Fruit fly (Drosophila melanogaster) whole organism, wandering third instar larva: ENCODE measurements around the gene LanB1.
A peak's percentile ranks its signal among the peaks of the same experiment; 100 is the strongest.

ENCODE experiments used
- Abd-B ChIP-seq: fragments of >200 bp; optimal IDR thresholded peaks from 2 replicates; lab custom pipeline; 2017; ENCODE audit warnings: missing biosample characterization, missing genetic modification characterization
- CG32264 ChIP-seq: fragments of 200-800 bp; sonication (Bioruptor generic); optimal IDR thresholded peaks from 2 replicates; lab custom pipeline; 2016; ENCODE audit warnings: missing biosample characterization, missing genetic modification characterization
- CG9705 ChIP-seq: fragments of 200-800 bp; sonication (Bioruptor generic); optimal IDR thresholded peaks from 2 replicates; lab custom pipeline; 2018; ENCODE audit warnings: missing biosample characterization, mild to moderate bottlenecking, missing genetic modification characterization
- CrebA ChIP-seq: fragments of 200-800 bp; sonication (Bioruptor generic); optimal IDR thresholded peaks from 2 replicates; lab custom pipeline; 2016; ENCODE audit warnings: missing biosample characterization, mild to moderate bottlenecking, missing genetic modification characterization, borderline replicate concordance
- Dfd ChIP-seq: fragments of >200 bp; optimal IDR thresholded peaks from 2 replicates; lab custom pipeline; 2017; ENCODE audit warnings: missing biosample characterization, missing genetic modification characterization
- Dif ChIP-seq: fragments of 200-275, 200-300 bp; sonication (Bioruptor generic); optimal IDR thresholded peaks from 2 replicates; lab custom pipeline; 2018; ENCODE audit warnings: missing biosample characterization, missing genetic modification characterization; ENCODE audit not compliant: partially characterized antibody
- GATAd ChIP-seq: sonication (Bioruptor generic); optimal IDR thresholded peaks from 2 replicates; lab custom pipeline; 2016; ENCODE audit warnings: missing biosample characterization, missing genetic modification characterization
- HLH106 ChIP-seq: fragments of 200-800 bp; optimal IDR thresholded peaks from 3 replicates; lab custom pipeline; 2019; ENCODE audit warnings: missing biosample characterization, mild to moderate bottlenecking, missing genetic modification characterization, moderate library complexity
- Hnf4 ChIP-seq: fragments of 200-800 bp; sonication (Bioruptor generic); optimal IDR thresholded peaks from 2 replicates; lab custom pipeline; 2016; ENCODE audit warnings: missing biosample characterization, mild to moderate bottlenecking, missing genetic modification characterization
- Hr78 ChIP-seq: fragments of >200 bp; optimal IDR thresholded peaks from 2 replicates; lab custom pipeline; 2017; ENCODE audit warnings: missing biosample characterization, missing genetic modification characterization
- Hr83 ChIP-seq: fragments of 200-300 bp; sonication (Bioruptor generic); optimal IDR thresholded peaks from 2 replicates; lab custom pipeline; 2016; ENCODE audit warnings: missing biosample characterization, mild to moderate bottlenecking, missing genetic modification characterization, moderate library complexity; ENCODE audit not compliant: poor library complexity, severe bottlenecking
- Jra ChIP-seq: sonication (Bioruptor generic); optimal IDR thresholded peaks from 2 replicates; lab custom pipeline; 2016; ENCODE audit warnings: missing biosample characterization, missing genetic modification characterization
- Mio ChIP-seq: sonication (Bioruptor generic); optimal IDR thresholded peaks from 2 replicates; lab custom pipeline; 2016; ENCODE audit warnings: missing biosample characterization, missing genetic modification characterization
- Myc ChIP-seq: fragments of >200 bp; optimal IDR thresholded peaks from 2 replicates; lab custom pipeline; 2017
- N ChIP-seq: fragments of >200 bp; optimal IDR thresholded peaks from 2 replicates; lab custom pipeline; 2018; ENCODE audit warnings: missing biosample characterization, missing external identifiers, missing genetic modification characterization
- OdsH ChIP-seq: fragments of 200-800 bp; sonication (Bioruptor generic); optimal IDR thresholded peaks from 2 replicates; lab custom pipeline; 2016; ENCODE audit warnings: missing biosample characterization, mild to moderate bottlenecking, missing genetic modification characterization
- Rel ChIP-seq, 2 experiments: fragments of 200-800 bp; sonication (Bioruptor generic) in 1 of 2; optimal IDR thresholded peaks; 2 replicates in 1 of 2; 3 replicates in 1 of 2; lab custom pipeline; 2016 to 2019; ENCODE audit warnings: mild to moderate bottlenecking in 2 of 2, missing biosample characterization in 2 of 2, missing genetic modification characterization in 2 of 2, moderate library complexity in 1 of 2
- Sp1 ChIP-seq: fragments of 200-800 bp; sonication (Bioruptor generic); optimal IDR thresholded peaks from 3 replicates; lab custom pipeline; 2019; ENCODE audit warnings: missing biosample characterization, mild to moderate bottlenecking, missing genetic modification characterization, moderate library complexity
- Vsx2 ChIP-seq: fragments of 200-300, 225-300 bp; sonication (Bioruptor generic); optimal IDR thresholded peaks from 2 replicates; lab custom pipeline; 2018; ENCODE audit warnings: missing biosample characterization, missing genetic modification characterization; ENCODE audit not compliant: partially characterized antibody
- br ChIP-seq: fragments of 200-800 bp; sonication (Bioruptor generic); optimal IDR thresholded peaks from 2 replicates; lab custom pipeline; 2016; ENCODE audit warnings: missing biosample characterization, missing genetic modification characterization
- brk ChIP-seq: fragments of 200-800 bp; sonication (Bioruptor generic); optimal IDR thresholded peaks from 2 replicates; lab custom pipeline; 2016; ENCODE audit warnings: missing biosample characterization, mild to moderate bottlenecking, missing genetic modification characterization
- dl ChIP-seq, 2 experiments: fragments of 175-275, 200-275 bp in 1 of 2; fragments of 200-275 bp in 1 of 2; sonication (Bioruptor generic); optimal IDR thresholded peaks; lab custom pipeline; 2018; ENCODE audit warnings: mild to moderate bottlenecking in 2 of 2, missing biosample characterization in 2 of 2, missing genetic modification characterization in 2 of 2, moderate library complexity in 2 of 2; ENCODE audit not compliant: partially characterized antibody in 2 of 2, insufficient read depth in 1 of 2
- dmrt93B ChIP-seq: fragments of 200-800 bp; sonication (Bioruptor generic); optimal IDR thresholded peaks from 2 replicates; lab custom pipeline; 2018; ENCODE audit warnings: missing biosample characterization, mild to moderate bottlenecking, missing genetic modification characterization
- dsf ChIP-seq: sonication (Bioruptor generic); optimal IDR thresholded peaks from 2 replicates; lab custom pipeline; 2016; ENCODE audit warnings: missing biosample characterization, missing genetic modification characterization, borderline replicate concordance
- ey ChIP-seq: fragments of 200-800 bp; sonication (Bioruptor generic); optimal IDR thresholded peaks from 2 replicates; lab custom pipeline; 2016; ENCODE audit warnings: missing biosample characterization, missing genetic modification characterization
- foxo ChIP-seq, 2 experiments: fragments of 200-800 bp; sonication (Bioruptor generic); optimal IDR thresholded peaks; 2 replicates in 1 of 2; 3 replicates in 1 of 2; lab custom pipeline; 2016 to 2017; ENCODE audit warnings: missing biosample characterization in 2 of 2, missing genetic modification characterization in 2 of 2
- fru ChIP-seq: fragments of 200-800 bp; sonication (Bioruptor generic); optimal IDR thresholded peaks from 3 replicates; lab custom pipeline; 2016; ENCODE audit warnings: missing biosample characterization, mild to moderate bottlenecking, missing genetic modification characterization
- h ChIP-seq: fragments of 200-800 bp; sonication (Bioruptor generic); optimal IDR thresholded peaks from 3 replicates; lab custom pipeline; 2016; ENCODE audit warnings: missing biosample characterization, mild to moderate bottlenecking, missing genetic modification characterization
- jim ChIP-seq: fragments of 175-275, 200-325 bp; sonication (Bioruptor generic); optimal IDR thresholded peaks from 2 replicates; lab custom pipeline; 2016; ENCODE audit warnings: missing biosample characterization, mild to moderate bottlenecking, missing genetic modification characterization
- lola ChIP-seq: fragments of >200 bp; optimal IDR thresholded peaks from 2 replicates; lab custom pipeline; 2017; ENCODE audit warnings: missing biosample characterization, missing genetic modification characterization
- pan ChIP-seq: fragments of >200 bp; optimal IDR thresholded peaks from 2 replicates; lab custom pipeline; 2017
- psq ChIP-seq: fragments of 200-800 bp; sonication (Bioruptor generic); optimal IDR thresholded peaks from 3 replicates; lab custom pipeline; 2017; ENCODE audit warnings: missing biosample characterization, mild to moderate bottlenecking, missing genetic modification characterization, moderate library complexity
- rgr ChIP-seq: fragments of 200-800 bp; sonication (Bioruptor generic); optimal IDR thresholded peaks from 3 replicates; lab custom pipeline; 2016; ENCODE audit warnings: missing biosample characterization, mild to moderate bottlenecking, missing genetic modification characterization
- sage ChIP-seq: fragments of 200-800 bp; sonication (Bioruptor generic); optimal IDR thresholded peaks from 2 replicates; lab custom pipeline; 2016; ENCODE audit warnings: missing biosample characterization, mild to moderate bottlenecking, missing genetic modification characterization
- sv ChIP-seq: fragments of 200-800 bp; sonication (Bioruptor generic); optimal IDR thresholded peaks from 3 replicates; lab custom pipeline; 2016; ENCODE audit warnings: missing biosample characterization, missing genetic modification characterization
- tai ChIP-seq: sonication (Bioruptor generic); optimal IDR thresholded peaks from 2 replicates; lab custom pipeline; 2016; ENCODE audit warnings: missing biosample characterization, missing genetic modification characterization
- usp ChIP-seq: fragments of >200 bp; optimal IDR thresholded peaks from 2 replicates; lab custom pipeline; 2017; ENCODE audit warnings: missing biosample characterization, missing genetic modification characterization
- woc ChIP-seq: sonication (Bioruptor generic); optimal IDR thresholded peaks from 2 replicates; lab custom pipeline; 2016; ENCODE audit warnings: missing biosample characterization, mild to moderate bottlenecking, missing genetic modification characterization

The LanB1 gene

dm6 chr2L:7788952-7789466 lies 22.2 kb upstream of the LanB1 start:
- TF ChIP-seq jim (no peak), Dif (GFP tag; lab: Kevin White, UChicago) (no peak)
- TF ChIP-seq, all 38 proteins: peak for 0

DNA sequence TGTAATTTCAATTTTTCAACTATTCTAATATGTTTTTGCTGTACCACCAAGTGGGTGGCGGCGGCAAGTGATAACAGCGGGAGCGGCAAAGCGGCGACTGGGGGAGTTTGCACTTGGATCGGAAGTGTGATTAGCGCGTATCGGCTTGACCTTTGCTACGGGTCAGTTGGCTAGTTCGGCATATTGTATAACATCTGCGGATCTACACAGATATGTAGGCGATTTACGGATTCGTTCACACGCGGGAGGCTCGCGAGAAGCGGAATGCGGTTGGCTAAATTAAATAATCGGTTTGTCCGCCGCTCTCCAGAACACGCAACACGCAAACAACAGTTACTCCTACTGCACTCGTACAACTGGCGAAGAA lies 21.2 kb upstream of the LanB1 start:
- no peak for TF ChIP-seq Rel (GFP tag; optimal IDR thresholded peaks at IDR 0.05; lab: Kevin White, UChicago)
- no peak for TF ChIP-seq Rel (tag; optimal IDR thresholded peaks at IDR 0.05; lab: Kevin White, UChicago)
- TF ChIP-seq Hnf4, result no peak
- no peak for TF ChIP-seq foxo (GFP tag; optimal IDR thresholded peaks at IDR 0.05; lab: Kevin White, UChicago)
- TF ChIP-seq dmrt93B (GFP tag; lab: Kevin White, UChicago), result no peak
- TF ChIP-seq br (GFP tag; lab: Kevin White, UChicago), result no peak
- TF ChIP-seq pan (lab: Kevin White, UChicago), result no peak
- TF ChIP-seq Myc (lab: Kevin White, UChicago), result no peak
- TF ChIP-seq Abd-B (GFP tag; lab: Kevin White, UChicago), result no peak
- TF ChIP-seq brk, result no peak
- no peak for TF ChIP-seq GATAd
- no peak for TF ChIP-seq psq (GFP tag; lab: Kevin White, UChicago)
- TF ChIP-seq jim, result no peak
- TF ChIP-seq sage (GFP tag; lab: Kevin White, UChicago), result no peak
- no peak for TF ChIP-seq tai
- TF ChIP-seq Jra, result no peak
- no peak for TF ChIP-seq CG9705 (GFP tag; lab: Kevin White, UChicago)
- TF ChIP-seq, all 38 proteins: peak for 0

dm6 chr2L:7790448-7791355 lies 20.5 kb upstream of the LanB1 start, which contains the start of gene CG7149:
Gene CG7149, minus strand, starts transcription at chr2L:7790557.
- TF ChIP-seq Rel (GFP tag; optimal IDR thresholded peaks at IDR 0.05; lab: Kevin White, UChicago) (no peak), Rel (tag; optimal IDR thresholded peaks at IDR 0.05; lab: Kevin White, UChicago) (peak; percentile 12), jim (no peak), lola (GFP tag; lab: Kevin White, UChicago) (no peak), OdsH (GFP tag; lab: Kevin White, UChicago) (peak; percentile 37), brk (no peak), psq (GFP tag; lab: Kevin White, UChicago) (peak; percentile 34), Sp1 (GFP tag; lab: Kevin White, UChicago) (peak; percentile 46), dsf (GFP tag; lab: Kevin White, UChicago) (no peak), Hr83 (GFP tag; lab: Kevin White, UChicago) (peak; percentile 61), Hnf4 (peak; percentile 16), CG32264 (GFP tag; lab: Kevin White, UChicago) (no peak), tai (no peak), usp (GFP tag; lab: Kevin White, UChicago) (no peak), Jra (no peak), h (GFP tag; lab: Kevin White, UChicago) (peak; percentile 36), woc (peak; percentile 55), GATAd (no peak), Abd-B (GFP tag; lab: Kevin White, UChicago) (no peak), Myc (lab: Kevin White, UChicago) (peak; percentile 92), fru (GFP tag; lab: Kevin White, UChicago) (peak; percentile 82), rgr (GFP tag; lab: Kevin White, UChicago) (peak; percentile 27), dl (GFP tag; optimal IDR thresholded peaks at IDR 0.05; lab: Kevin White, UChicago; ENCODE audit: insufficient read depth in 1 of 2, partially characterized antibody in 2 of 2) (peak; percentile 46 to 68), HLH106 (tag; lab: Kevin White, UChicago) (peak; percentile 37), Dfd (no peak), N (GFP tag; lab: Kevin White, UChicago) (no peak), sv (GFP tag; lab: Kevin White, UChicago) (no peak), Hr78 (GFP tag; lab: Kevin White, UChicago) (no peak), Vsx2 (GFP tag; lab: Kevin White, UChicago) (no peak), CrebA (no peak), dmrt93B (GFP tag; lab: Kevin White, UChicago) (no peak), CG9705 (GFP tag; lab: Kevin White, UChicago) (no peak), br (GFP tag; lab: Kevin White, UChicago) (peak; percentile 56), sage (GFP tag; lab: Kevin White, UChicago) (no peak), foxo (GFP tag; optimal IDR thresholded peaks at IDR 0.05; lab: Kevin White, UChicago) (peak in 1 of 2 experiments; percentile 42), ey (GFP tag; lab: Kevin White, UChicago) (no peak), pan (lab: Kevin White, UChicago) (no peak), Dif (GFP tag; lab: Kevin White, UChicago) (peak; percentile 78), Mio (GFP tag; lab: Kevin White, UChicago) (no peak)
